Worm (Caenorhabditis elegans) whole organism, early embryonic: ENCODE results near the gene srg-2.

ENCODE experiments used
- B0310.2 ChIP-seq: sonication (generic microtip); optimal IDR thresholded peaks from 2 replicates; lab custom pipeline; 2016; ENCODE audit warnings: mild to moderate bottlenecking, missing genetic modification characterization, missing compliant biosample characterization
- F13C5.2 ChIP-seq: sonication (generic microtip); optimal IDR thresholded peaks from 2 replicates; lab custom pipeline; 2017; ENCODE audit warnings: mild to moderate bottlenecking, missing genetic modification characterization, inconsistent platforms, missing compliant biosample characterization
- ama-1 ChIP-seq: fragments of 150-350 bp; optimal IDR thresholded peaks from 2 replicates; lab custom pipeline; 2014
- ets-7 ChIP-seq: sonication (generic microtip); optimal IDR thresholded peaks from 2 replicates; lab custom pipeline; 2016; ENCODE audit warnings: missing genotype, missing genetic modification characterization, missing compliant biosample characterization
- flt-1 ChIP-seq: fragments of 200-800 bp; sonication (Bioruptor generic); IDR thresholded peaks from 2 replicates; pipeline ENCODE4 v1.3.6; 2022; ENCODE audit warnings: missing genetic modification characterization, missing compliant biosample characterization
- hmbx-1 ChIP-seq: sonication (generic microtip); optimal IDR thresholded peaks from 2 replicates; lab custom pipeline; 2016; ENCODE audit warnings: mild to moderate bottlenecking, missing genetic modification characterization, missing compliant biosample characterization
- hmg-4 ChIP-seq: fragments of 200-800 bp; sonication (Bioruptor generic); optimal IDR thresholded peaks from 2 replicates; lab custom pipeline; 2018; ENCODE audit warnings: mild to moderate bottlenecking, missing genetic modification characterization, missing compliant biosample characterization
- scrt-1 ChIP-seq: fragments of 200-800 bp; sonication (Bioruptor generic); IDR thresholded peaks from 2 replicates; pipeline ENCODE4 v1.3.6; 2022; ENCODE audit warnings: missing genetic modification characterization, missing compliant biosample characterization
- sea-1 ChIP-seq: fragments of 200-800 bp; sonication (Bioruptor generic); conservative IDR thresholded peaks from 2 replicates; pipeline ENCODE4 v1.3.6; 2022; ENCODE audit warnings: missing genetic modification characterization, missing compliant biosample characterization

DNA sequence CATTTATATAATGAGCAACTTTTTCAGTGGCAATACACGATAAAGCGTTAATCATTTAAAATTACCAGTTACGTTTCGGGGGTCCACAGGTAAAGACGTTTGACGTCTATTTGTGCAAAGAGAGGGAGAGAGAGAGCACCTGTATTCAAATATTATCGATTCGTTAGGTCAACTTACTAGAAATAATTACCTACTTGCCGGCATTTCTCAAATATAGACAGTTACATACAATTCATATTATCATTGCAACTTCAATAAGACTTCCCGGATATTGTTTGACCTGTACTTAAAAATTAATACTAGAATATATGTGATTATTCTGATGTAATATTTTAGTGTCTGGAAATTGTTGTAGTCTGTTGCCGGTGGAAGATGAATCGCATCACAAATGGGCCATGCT, 25.9 kb upstream of the srg-2 start, which contains the start of gene gadr-3:
- TF ChIP-seq sea-1 (no peak), scrt-1 (GFP tag; lab: Robert Waterston, UW) (no peak), B0310.2 (tag; lab: Kevin White, UChicago) (no peak), ama-1 (no peak), F13C5.2 (no peak), flt-1 (GFP tag; lab: Robert Waterston, UW) (no peak), hmg-4 (GFP tag; lab: Kevin White, UChicago) (no peak), ets-7 (tag; lab: Kevin White, UChicago) (no peak), hmbx-1 (tag; lab: Kevin White, UChicago) (no peak)
